Fruit fly (Drosophila melanogaster): Measurements from ENCODE around the gene Brr2.

Brr2 gene

dm6 chr3L:16013198-16013982 lies 45.7 kb upstream of the Brr2 start (continued):
- no peak for TF ChIP-seq zfh1 (GFP tag; IDR thresholded peaks at IDR 0.05)
- TF ChIP-seq CG9437 (GFP tag; optimal IDR thresholded peaks at IDR 0.05) = peak; percentile 15
- no peak for TF ChIP-seq YL-1 (GFP tag; optimal IDR thresholded peaks at IDR 0.05)
- TF ChIP-seq nau (GFP tag; optimal IDR thresholded peaks at IDR 0.05) = no peak
- TF ChIP-seq CG9609 (GFP tag; optimal IDR thresholded peaks at IDR 0.05) = no peak
- peak; percentile 33 for TF ChIP-seq CG10267 (tag; optimal IDR thresholded peaks at IDR 0.05)
- TF ChIP-seq disco-r (GFP tag; optimal IDR thresholded peaks at IDR 0.05) = no peak
- TF ChIP-seq scrt (GFP tag; optimal IDR thresholded peaks at IDR 0.05) = no peak
- TF ChIP-seq trem (tag; optimal IDR thresholded peaks at IDR 0.05) = no peak
- no peak for TF ChIP-seq pum (GFP tag; optimal IDR thresholded peaks at IDR 0.05)
- no peak for TF ChIP-seq Adf1 (GFP tag; IDR thresholded peaks at IDR 0.05)
- TF ChIP-seq grau (tag; optimal IDR thresholded peaks at IDR 0.05) = peak; percentile 39
- TF ChIP-seq tup (GFP tag; optimal IDR thresholded peaks at IDR 0.05) = no peak
- no peak for TF ChIP-seq Xbp1 (GFP tag; optimal IDR thresholded peaks at IDR 0.05)
- no peak for TF ChIP-seq CG2199 (GFP tag; IDR thresholded peaks at IDR 0.05)
- no peak for TF ChIP-seq CG1602 (GFP tag; optimal IDR thresholded peaks at IDR 0.05)
- no peak for TF ChIP-seq CG18476 (GFP tag; optimal IDR thresholded peaks at IDR 0.05)
- TF ChIP-seq sug (tag; optimal IDR thresholded peaks at IDR 0.05) = no peak
- no peak for TF ChIP-seq nom (GFP tag; optimal IDR thresholded peaks at IDR 0.05)
- TF ChIP-seq GATAe (GFP tag; conservative IDR thresholded peaks at IDR 0.05) = no peak
- no peak for TF ChIP-seq CG4730 (GFP tag; IDR thresholded peaks at IDR 0.05)
- TF ChIP-seq CG1832 (GFP tag; optimal IDR thresholded peaks at IDR 0.05) = no peak
- no peak for TF ChIP-seq Side (GFP tag; optimal IDR thresholded peaks at IDR 0.05)
- TF ChIP-seq Hmx (GFP tag; optimal IDR thresholded peaks at IDR 0.05) = no peak
- TF ChIP-seq CG8089 (GFP tag; optimal IDR thresholded peaks at IDR 0.05) = no peak
- TF ChIP-seq CG6791 (GFP tag; IDR thresholded peaks at IDR 0.05; ENCODE audit: partially characterized antibody) = no peak
- TF ChIP-seq Kr (GFP tag; optimal IDR thresholded peaks at IDR 0.05) = no peak
- TF ChIP-seq NC2α (GFP tag; optimal IDR thresholded peaks at IDR 0.05) = no peak
- TF ChIP-seq Mrtf (GFP tag; IDR thresholded peaks at IDR 0.05) = no peak
- TF ChIP-seq CG7357 (GFP tag; IDR thresholded peaks at IDR 0.05) = no peak
- no peak for TF ChIP-seq eve (GFP tag; optimal IDR thresholded peaks at IDR 0.05)
- no peak for TF ChIP-seq Rfx (GFP tag; IDR thresholded peaks at IDR 0.05)
- no peak for TF ChIP-seq Nf-YC (tag; optimal IDR thresholded peaks at IDR 0.05)
- TF ChIP-seq dimm (GFP tag; IDR thresholded peaks at IDR 0.05) = no peak
- TF ChIP-seq CG4282 (GFP tag; optimal IDR thresholded peaks at IDR 0.05) = no peak
- no peak for TF ChIP-seq fd64A (GFP tag; optimal IDR thresholded peaks at IDR 0.05)
- peak; percentile 37 for TF ChIP-seq CoRest (tag; optimal IDR thresholded peaks at IDR 0.05)
- TF ChIP-seq sens (GFP tag) = no peak
- TF ChIP-seq CG10959 (GFP tag; IDR thresholded peaks at IDR 0.05) = no peak
- no peak for TF ChIP-seq CG1529 (GFP tag; optimal IDR thresholded peaks at IDR 0.05)
- no peak for TF ChIP-seq CG4820 (GFP tag; optimal IDR thresholded peaks at IDR 0.05)
- no peak for TF ChIP-seq CG16815 (GFP tag; optimal IDR thresholded peaks at IDR 0.05)
- no peak for TF ChIP-seq CG17912 (GFP tag; optimal IDR thresholded peaks at IDR 0.05)
- TF ChIP-seq CG2120 (GFP tag; optimal IDR thresholded peaks at IDR 0.05) = no peak
- TF ChIP-seq CG15514 (GFP tag; optimal IDR thresholded peaks at IDR 0.05) = no peak
- no peak for TF ChIP-seq Hr39 (optimal IDR thresholded peaks at IDR 0.05)
- TF ChIP-seq CG9932 (GFP tag; IDR thresholded peaks at IDR 0.05) = no peak
- peak; percentile 63; the same call in 1 of the 2 replicates for TF ChIP-seq vvl (GFP tag; IDR thresholded peaks at IDR 0.05)
- TF ChIP-seq aop (GFP tag; IDR thresholded peaks at IDR 0.05) = no peak
- peak; percentile 9 for TF ChIP-seq gro (GFP tag; optimal IDR thresholded peaks at IDR 0.05)
- TF ChIP-seq gem (tag; optimal IDR thresholded peaks at IDR 0.05) = peak; percentile 59
